Worm (Caenorhabditis elegans): ENCODE results near the gene tes-1.

Gene tes-1

DNA sequence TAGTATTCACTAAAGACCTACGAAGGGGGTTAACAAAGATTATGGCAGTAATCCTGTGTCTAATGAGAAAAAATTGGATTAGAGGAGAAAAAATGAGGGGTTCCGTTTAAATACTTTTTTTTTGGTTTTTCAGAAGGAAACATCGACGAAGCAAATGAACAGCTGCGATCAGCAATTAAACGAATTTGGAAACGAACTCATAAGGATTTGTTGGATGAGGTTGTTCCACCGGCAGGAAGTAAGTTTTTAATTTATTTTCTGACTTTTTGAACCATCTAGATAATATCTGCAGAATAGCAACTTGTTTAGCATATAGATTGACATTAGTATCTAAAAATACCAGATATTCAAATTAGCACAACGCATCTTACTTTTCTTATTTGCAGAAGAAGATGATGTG is 37.7 kb downstream of the tes-1 start:
- no peak for TF ChIP-seq pha-4 (tag; optimal IDR thresholded peaks at IDR 0.05)
- TF ChIP-seq ZK546.5 (tag; optimal IDR thresholded peaks at IDR 0.05), result no peak
- no peak for TF ChIP-seq jun-1 (tag; optimal IDR thresholded peaks at IDR 0.05)
- TF ChIP-seq ceh-28 (tag; optimal IDR thresholded peaks at IDR 0.05), result no peak
- no peak for TF ChIP-seq R02D3.7 (tag; optimal IDR thresholded peaks at IDR 0.05)
- no peak for TF ChIP-seq elt-2 (tag; optimal IDR thresholded peaks at IDR 0.05)
- no peak for TF ChIP-seq snpc-4 (tag; optimal IDR thresholded peaks at IDR 0.05)
- no peak for TF ChIP-seq tbx-2 (tag; optimal IDR thresholded peaks at IDR 0.05)
- no peak for TF ChIP-seq egl-27 (tag; optimal IDR thresholded peaks at IDR 0.05)

DNA sequence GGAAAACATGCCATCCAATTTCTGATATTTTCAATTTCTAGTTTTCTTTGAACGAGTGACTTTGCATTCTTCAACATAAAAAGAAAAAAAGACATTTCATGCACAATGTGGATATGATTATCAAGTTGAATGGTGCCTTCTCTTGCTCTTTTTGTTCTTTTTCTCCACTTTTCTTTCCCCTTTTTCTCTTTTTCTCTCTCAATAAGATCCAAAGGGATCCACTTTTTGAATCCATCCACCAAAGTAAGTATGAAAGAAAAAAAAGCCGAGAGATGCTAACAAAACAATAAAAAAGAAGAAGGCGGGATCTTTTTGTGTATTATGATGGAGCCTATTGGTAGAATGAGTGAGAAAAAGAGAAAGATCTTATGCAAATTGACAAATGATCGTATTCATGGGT is 43.9 kb downstream of the tes-1 start:
- TF ChIP-seq fkh-10 (GFP tag; optimal IDR thresholded peaks at IDR 0.05) (peak; percentile 82), nhr-77 (tag; optimal IDR thresholded peaks at IDR 0.05) (no peak)

DNA sequence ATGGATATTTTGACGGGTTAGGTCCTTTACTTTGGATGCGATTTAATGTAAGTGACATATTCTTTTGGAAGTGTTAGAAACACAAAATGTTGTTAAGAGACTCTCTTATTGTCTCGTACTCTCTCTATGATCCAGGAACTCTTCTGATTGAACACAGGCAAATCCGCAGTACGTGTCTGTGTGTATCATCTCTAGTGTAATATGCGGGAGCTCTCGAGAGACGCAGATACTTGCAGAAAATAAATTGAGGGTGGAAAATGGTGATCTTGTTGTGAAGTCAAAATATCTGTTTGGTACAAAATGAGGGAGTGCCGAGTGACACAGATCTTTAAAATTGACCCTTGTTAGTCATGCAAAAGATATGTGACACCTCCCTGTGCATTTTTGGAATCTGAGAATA is 44.6 kb downstream of the tes-1 start:
- TF ChIP-seq egl-5 (tag; optimal IDR thresholded peaks at IDR 0.05), result no peak
- no peak for TF ChIP-seq nhr-67 (tag; optimal IDR thresholded peaks at IDR 0.05)
- TF ChIP-seq fkh-2 (tag; optimal IDR thresholded peaks at IDR 0.05), result no peak
- TF ChIP-seq ztf-4 (tag; optimal IDR thresholded peaks at IDR 0.05), result no peak
- no peak for TF ChIP-seq zag-1 (tag; optimal IDR thresholded peaks at IDR 0.05)
- TF ChIP-seq nfya-1 (tag; optimal IDR thresholded peaks at IDR 0.05; ENCODE audit: insufficient read depth), result no peak
- no peak for TF ChIP-seq pha-4 (tag; optimal IDR thresholded peaks at IDR 0.05)
- no peak for TF ChIP-seq nhr-28 (tag; optimal IDR thresholded peaks at IDR 0.05)
- TF ChIP-seq aly-2 (tag; optimal IDR thresholded peaks at IDR 0.05), result no peak
- TF ChIP-seq daf-12 (tag; optimal IDR thresholded peaks at IDR 0.05), result no peak
- no peak for TF ChIP-seq nhr-12 (tag; optimal IDR thresholded peaks at IDR 0.05)
- no peak for TF ChIP-seq elt-2 (tag; optimal IDR thresholded peaks at IDR 0.05)
- no peak for TF ChIP-seq unc-39 (tag; optimal IDR thresholded peaks at IDR 0.05)
- no peak for TF ChIP-seq R02D3.7 (tag; optimal IDR thresholded peaks at IDR 0.05)
- no peak for TF ChIP-seq lsy-12 (tag; optimal IDR thresholded peaks at IDR 0.05)

DNA sequence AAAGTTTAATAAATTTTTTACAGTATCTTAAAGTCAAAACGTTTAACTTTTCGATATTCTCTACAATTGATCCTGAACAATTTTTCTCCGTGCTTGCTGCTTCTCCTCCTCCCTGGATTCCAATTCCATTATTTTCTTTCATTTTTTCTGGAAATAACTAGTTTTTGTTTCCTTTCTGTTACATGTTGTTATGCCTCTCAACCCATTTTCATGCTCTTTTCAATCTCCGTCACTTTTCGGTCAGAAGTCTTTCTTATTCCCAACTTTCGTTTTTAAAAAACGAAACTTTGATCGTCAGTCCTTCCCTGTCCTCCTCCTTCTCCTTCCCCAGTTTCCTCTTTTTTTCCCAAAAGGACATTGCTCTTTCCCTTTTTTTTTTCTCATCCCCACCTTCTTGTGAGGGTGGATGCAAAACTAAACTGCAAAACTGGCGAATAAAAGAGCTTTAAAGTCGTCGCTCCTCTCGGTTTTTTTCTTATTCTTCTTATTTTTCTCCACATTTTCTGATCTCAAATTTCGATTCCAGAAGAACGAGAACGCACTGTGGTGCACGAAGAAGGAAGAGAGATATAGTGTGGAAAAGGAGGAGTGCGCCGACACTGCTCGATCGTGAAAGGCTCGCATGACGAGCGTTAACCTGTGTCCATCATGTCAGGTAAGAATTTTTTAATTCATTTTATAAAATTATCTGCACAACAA is 46.2 kb downstream of the tes-1 start, which contains the start of the genes C48A7.16 and egl-19:
Gene C48A7.16 (plus strand): TSS at position 544 of the 699 bp plus-strand sequence.
Gene egl-19 (plus strand): TSS at position 649 of the 699 bp plus-strand sequence.
- TF ChIP-seq elt-3 (tag; optimal IDR thresholded peaks at IDR 0.05) (no peak), nhr-76 (tag; optimal IDR thresholded peaks at IDR 0.05) (no peak), aly-2 (tag; optimal IDR thresholded peaks at IDR 0.05) (no peak), elt-2 (tag; optimal IDR thresholded peaks at IDR 0.05) (no peak), hmg-11 (tag; optimal IDR thresholded peaks at IDR 0.05) (no peak), lin-39 (tag; optimal IDR thresholded peaks at IDR 0.05) (no peak), ztf-4 (tag; optimal IDR thresholded peaks at IDR 0.05) (no peak), nfya-1 (tag; optimal IDR thresholded peaks at IDR 0.05; ENCODE audit: insufficient read depth) (no peak), R02D3.7 (tag; optimal IDR thresholded peaks at IDR 0.05) (no peak), nhr-25 (tag; optimal IDR thresholded peaks at IDR 0.05) (no peak), egl-5 (tag; optimal IDR thresholded peaks at IDR 0.05) (no peak), pha-4 (tag; optimal IDR thresholded peaks at IDR 0.05) (no peak), mdl-1 (tag; optimal IDR thresholded peaks at IDR 0.05) (no peak), nhr-28 (tag; optimal IDR thresholded peaks at IDR 0.05) (no peak)

DNA sequence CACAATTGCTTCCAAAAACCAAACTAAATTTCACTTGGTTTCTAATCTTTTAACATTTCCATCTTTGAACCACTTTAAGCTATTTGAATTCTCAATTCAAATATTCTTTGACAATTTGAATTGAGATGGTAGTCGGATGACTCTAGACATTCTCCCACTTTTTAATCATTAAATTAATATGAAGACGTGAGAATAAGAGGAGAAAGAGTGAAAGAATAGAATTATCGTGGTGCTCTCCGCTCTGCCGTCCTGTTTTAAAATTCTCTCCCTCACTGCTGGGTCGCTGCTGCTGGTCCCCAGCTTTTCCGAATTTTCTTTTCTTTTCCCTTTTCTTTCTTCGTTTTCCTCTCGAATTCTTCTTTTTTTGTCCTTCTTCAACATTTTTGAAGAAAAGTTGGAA is 47.8 kb downstream of the tes-1 start:
- TF ChIP-seq nhr-77 (tag; optimal IDR thresholded peaks at IDR 0.05), result no peak
- no peak for TF ChIP-seq jun-1 (tag; optimal IDR thresholded peaks at IDR 0.05)
- no peak for TF ChIP-seq lin-15B (tag; optimal IDR thresholded peaks at IDR 0.05)
- no peak for TF ChIP-seq egl-27 (tag; optimal IDR thresholded peaks at IDR 0.05)
- no peak for TF ChIP-seq lsy-12 (tag; optimal IDR thresholded peaks at IDR 0.05)
- no peak for TF ChIP-seq fkh-2 (tag; optimal IDR thresholded peaks at IDR 0.05)
- no peak for TF ChIP-seq nhr-11 (tag; optimal IDR thresholded peaks at IDR 0.05)
- no peak for TF ChIP-seq nhr-25 (tag; optimal IDR thresholded peaks at IDR 0.05)

DNA sequence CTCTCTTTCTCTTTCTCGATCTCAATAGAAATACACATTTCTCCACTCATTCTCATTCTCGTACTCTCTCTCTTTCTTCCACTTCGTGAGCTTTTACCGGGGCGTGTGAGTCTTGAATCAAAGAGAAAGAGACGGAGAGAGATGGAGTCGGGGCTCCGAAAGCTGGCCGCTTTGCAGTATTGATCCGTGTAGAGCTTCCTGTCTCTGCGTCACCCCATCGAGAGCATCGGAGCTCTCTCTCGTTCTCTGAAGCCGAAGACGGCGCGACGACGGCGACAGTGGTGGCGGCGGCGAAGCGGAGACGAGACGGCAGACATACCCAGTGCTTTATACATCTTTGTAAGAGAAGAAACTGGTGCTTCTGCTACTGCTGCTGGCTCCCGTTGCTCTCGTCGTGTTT is 49.2 kb downstream of the tes-1 start:
- TF ChIP-seq eor-1 (tag; optimal IDR thresholded peaks at IDR 0.05), result no peak
- TF ChIP-seq R02D3.7 (tag; optimal IDR thresholded peaks at IDR 0.05), result peak; percentile 25
- no peak for TF ChIP-seq ceh-9 (tag; optimal IDR thresholded peaks at IDR 0.05)
- TF ChIP-seq elt-2 (tag; optimal IDR thresholded peaks at IDR 0.05), result no peak
- TF ChIP-seq hmg-11 (tag; optimal IDR thresholded peaks at IDR 0.05), result peak; percentile 80
- peak; percentile 92 for TF ChIP-seq nfya-1 (tag; optimal IDR thresholded peaks at IDR 0.05; ENCODE audit: insufficient read depth)
- no peak for TF ChIP-seq nhr-67 (tag; optimal IDR thresholded peaks at IDR 0.05)
- TF ChIP-seq fkh-2 (tag; optimal IDR thresholded peaks at IDR 0.05), result no peak
- no peak for TF ChIP-seq jun-1 (tag; optimal IDR thresholded peaks at IDR 0.05)
- no peak for TF ChIP-seq fos-1 (tag; optimal IDR thresholded peaks at IDR 0.05)
- TF ChIP-seq nhr-11 (tag; optimal IDR thresholded peaks at IDR 0.05), result peak; percentile 69
- TF ChIP-seq ztf-11 (tag; optimal IDR thresholded peaks at IDR 0.05), result no peak
- peak; percentile 41 for TF ChIP-seq pha-4 (tag; optimal IDR thresholded peaks at IDR 0.05)
- TF ChIP-seq tbx-2 (tag; optimal IDR thresholded peaks at IDR 0.05), result peak; percentile 49
- TF ChIP-seq nhr-43 (tag; optimal IDR thresholded peaks at IDR 0.05; ENCODE audit: poor library complexity, severe bottlenecking), result no peak
- peak; percentile 22 for TF ChIP-seq zag-1 (tag; optimal IDR thresholded peaks at IDR 0.05)
- no peak for TF ChIP-seq ztf-4 (tag; optimal IDR thresholded peaks at IDR 0.05)
- no peak for TF ChIP-seq sea-2 (GFP tag; optimal IDR thresholded peaks at IDR 0.05)
- peak; percentile 15 for TF ChIP-seq skn-1 (tag; optimal IDR thresholded peaks at IDR 0.05)
- peak; percentile 48 for TF ChIP-seq lsy-12 (tag; optimal IDR thresholded peaks at IDR 0.05)
- no peak for TF ChIP-seq nhr-23 (tag; optimal IDR thresholded peaks at IDR 0.05)
- TF ChIP-seq nhr-237 (tag; optimal IDR thresholded peaks at IDR 0.05), result no peak

Data from whole organism, L3 larva.